Fruit fly (Drosophila melanogaster) whole organism, embryonic: Measurements from ENCODE around the gene SclB.

Source experiments
- ATbp ChIP-seq: fragments of 200-800 bp; sonication (Bioruptor generic); optimal IDR thresholded peaks from 2 replicates; lab custom pipeline; 2017; ENCODE audit warnings: missing biosample characterization, mild to moderate bottlenecking, missing genetic modification characterization, missing genetic modification reagents
- Bteb2 ChIP-seq: fragments of 200-800 bp; sonication (Bioruptor generic); optimal IDR thresholded peaks from 2 replicates; lab custom pipeline; 2016; ENCODE audit warnings: missing biosample characterization, missing genetic modification characterization
- CG11504 ChIP-seq: fragments of 200-800 bp; sonication (Bioruptor generic); optimal IDR thresholded peaks from 3 replicates; lab custom pipeline; 2019; ENCODE audit warnings: missing biosample characterization, mild to moderate bottlenecking, missing genetic modification characterization, moderate library complexity
- CG14710 ChIP-seq: fragments of 200-800 bp; sonication (Bioruptor generic); optimal IDR thresholded peaks from 3 replicates; lab custom pipeline; 2019; ENCODE audit warnings: missing biosample characterization, mild to moderate bottlenecking, missing genetic modification characterization, moderate library complexity
- CG16813 ChIP-seq: fragments of 200-800 bp; sonication (Bioruptor generic); IDR thresholded peaks from 3 replicates; pipeline ENCODE4 v1.3.6; 2022; ENCODE audit warnings: missing biosample characterization, missing genetic modification characterization; ENCODE audit not compliant: partially characterized antibody
- CG16863 ChIP-seq: fragments of 200-800 bp; sonication (Bioruptor generic); optimal IDR thresholded peaks from 3 replicates; lab custom pipeline; 2016; ENCODE audit warnings: missing biosample characterization, missing genetic modification characterization
- CG17361 ChIP-seq: fragments of 200-800 bp; sonication (Bioruptor generic); IDR thresholded peaks from 3 replicates; pipeline ENCODE4 v1.3.6; 2022; ENCODE audit warnings: missing biosample characterization, missing genetic modification characterization
- CG32532 ChIP-seq: fragments of 200-800 bp; sonication (Bioruptor generic); IDR thresholded peaks from 2 replicates; pipeline ENCODE4 v1.3.6; 2022; ENCODE audit warnings: missing biosample characterization, missing genetic modification characterization
- CG6175 ChIP-seq: fragments of 200-800 bp; sonication (Bioruptor generic); IDR thresholded peaks from 3 replicates; pipeline ENCODE4 v1.3.6; 2022; ENCODE audit warnings: missing biosample characterization, missing genetic modification characterization
- CG7271 ChIP-seq: fragments of 200-800 bp; sonication (Bioruptor generic); optimal IDR thresholded peaks from 2 replicates; lab custom pipeline; 2018; ENCODE audit warnings: missing biosample characterization, mild to moderate bottlenecking, missing genetic modification characterization, moderate library complexity
- CG7745 ChIP-seq: fragments of 200-800 bp; sonication (Bioruptor generic); optimal IDR thresholded peaks from 2 replicates; lab custom pipeline; 2018; ENCODE audit warnings: missing biosample characterization, mild to moderate bottlenecking, missing genetic modification characterization, moderate library complexity
- CG7987 ChIP-seq: fragments of 200-800 bp; sonication (Bioruptor generic); optimal IDR thresholded peaks from 2 replicates; lab custom pipeline; 2018; ENCODE audit warnings: missing biosample characterization, mild to moderate bottlenecking, missing genetic modification characterization, moderate library complexity
- Dbx ChIP-seq: fragments of 200-800 bp; sonication (Bioruptor generic); IDR thresholded peaks from 3 replicates; pipeline ENCODE4 v1.3.6; 2022; ENCODE audit warnings: missing biosample characterization, missing genetic modification characterization
- Eip74EF ChIP-seq, 2 experiments: fragments of 200-800 bp in 1 of 2; fragments of >200 bp in 1 of 2; sonication (Bioruptor generic) in 1 of 2; optimal IDR thresholded peaks; 2 replicates each; lab custom pipeline; 2017 to 2019; ENCODE audit warnings: missing biosample characterization in 2 of 2, missing genetic modification characterization in 2 of 2, mild to moderate bottlenecking in 1 of 2, moderate library complexity in 1 of 2
- Ets65A ChIP-seq: fragments of 200-800 bp; sonication (Bioruptor generic); peaks from one replicate; lab custom pipeline; 2016; ENCODE audit warnings: missing biosample characterization, missing genetic modification characterization
- GATAe ChIP-seq: fragments of 200-800 bp; sonication (Bioruptor generic); conservative IDR thresholded peaks from 2 replicates; pipeline ENCODE4 v1.3.6; 2022; ENCODE audit warnings: missing biosample characterization, missing genetic modification characterization
- HLHmδ ChIP-seq: fragments of 200-800 bp; sonication (Bioruptor generic); optimal IDR thresholded peaks from 2 replicates; lab custom pipeline; 2018; ENCODE audit warnings: missing biosample characterization, mild to moderate bottlenecking, missing genetic modification characterization, moderate library complexity
- Hey ChIP-seq: fragments of 200-800 bp; sonication (Bioruptor generic); optimal IDR thresholded peaks from 3 replicates; lab custom pipeline; 2018; ENCODE audit warnings: missing biosample characterization, mild to moderate bottlenecking, missing genetic modification characterization
- Med ChIP-seq: fragments of 200-800 bp; sonication (Bioruptor generic); peaks from one replicate; lab custom pipeline; 2016; ENCODE audit warnings: missing biosample characterization, missing genetic modification characterization, mild to moderate bottlenecking, inconsistent platforms, moderate library complexity
- Neu2 ChIP-seq: fragments of 200-800 bp; sonication (Bioruptor generic); optimal IDR thresholded peaks from 3 replicates; lab custom pipeline; 2016; ENCODE audit warnings: missing biosample characterization, missing genetic modification characterization, borderline replicate concordance
- Nf-YC ChIP-seq: fragments of 200-800 bp; optimal IDR thresholded peaks from 3 replicates; lab custom pipeline; 2019; ENCODE audit warnings: missing biosample characterization, mild to moderate bottlenecking, missing genetic modification characterization, moderate library complexity
- Usf ChIP-seq: fragments of 200-800 bp; sonication (Bioruptor generic); optimal IDR thresholded peaks from 2 replicates; lab custom pipeline; 2017; ENCODE audit warnings: missing genotype, missing biosample characterization, missing genetic modification characterization
- cas ChIP-seq: fragments of 200-800 bp; sonication (Bioruptor generic); IDR thresholded peaks from 2 replicates; pipeline ENCODE4 v1.3.6; 2022; ENCODE audit warnings: missing biosample characterization, missing genetic modification characterization
- ci ChIP-seq: fragments of 200-800 bp; sonication (Bioruptor generic); IDR thresholded peaks from 3 replicates; pipeline ENCODE4 v1.3.6; 2022; ENCODE audit warnings: missing biosample characterization, missing genetic modification characterization
- crol ChIP-seq: fragments of 200-800 bp; sonication (Bioruptor generic); IDR thresholded peaks from 2 replicates; pipeline ENCODE4 v1.3.6; 2022; ENCODE audit warnings: missing biosample characterization, missing genetic modification characterization
- cwo ChIP-seq: fragments of 200-800 bp; sonication (Bioruptor generic); optimal IDR thresholded peaks from 3 replicates; lab custom pipeline; 2017; ENCODE audit warnings: missing biosample characterization, missing genetic modification characterization, mild to moderate bottlenecking, moderate library complexity, missing genetic modification reagents
- exex ChIP-seq: fragments of 200-800 bp; sonication (Bioruptor generic); optimal IDR thresholded peaks from 4 replicates; lab custom pipeline; 2018; ENCODE audit warnings: missing biosample characterization, mild to moderate bottlenecking, missing genetic modification characterization, moderate library complexity
- fd102C ChIP-seq: fragments of 200-800 bp; sonication (Bioruptor generic); optimal IDR thresholded peaks from 2 replicates; lab custom pipeline; 2018; ENCODE audit warnings: missing biosample characterization, mild to moderate bottlenecking, missing genetic modification characterization, moderate library complexity
- fu2 ChIP-seq: fragments of 200-800 bp; sonication (Bioruptor generic); optimal IDR thresholded peaks from 2 replicates; lab custom pipeline; 2016; ENCODE audit warnings: missing biosample characterization, missing genetic modification characterization
- gce ChIP-seq: fragments of 200-800 bp; sonication (Bioruptor generic); IDR thresholded peaks from 3 replicates; pipeline ENCODE4 v1.3.6; 2022; ENCODE audit warnings: missing biosample characterization, missing genetic modification characterization
- hb ChIP-seq: fragments of 200-800 bp; sonication (Bioruptor generic); IDR thresholded peaks from 3 replicates; pipeline ENCODE4 v1.3.6; 2022; ENCODE audit warnings: missing biosample characterization, missing genetic modification characterization; ENCODE audit not compliant: partially characterized antibody
- lab ChIP-seq: fragments of 200-800 bp; sonication (Bioruptor generic); optimal IDR thresholded peaks from 3 replicates; lab custom pipeline; 2017; ENCODE audit warnings: missing biosample characterization, missing genetic modification characterization, mild to moderate bottlenecking, moderate library complexity, missing genetic modification reagents
- otp ChIP-seq: fragments of 200-800 bp; sonication (Bioruptor generic); IDR thresholded peaks from 3 replicates; pipeline ENCODE4, ENCODE4 v1.3.6; 2022; ENCODE audit warnings: missing biosample characterization, missing genetic modification characterization
- sd ChIP-seq: fragments of 200-800 bp; sonication (Bioruptor generic); optimal IDR thresholded peaks from 3 replicates; lab custom pipeline; 2018; ENCODE audit warnings: missing biosample characterization, mild to moderate bottlenecking, missing genetic modification characterization, moderate library complexity
- sens ChIP-seq: fragments of 200-800 bp; sonication (Bioruptor generic); peaks from one replicate; lab custom pipeline; 2016; ENCODE audit warnings: missing biosample characterization, missing genetic modification characterization
- sna ChIP-seq: fragments of 200-800 bp; sonication (Bioruptor generic); IDR thresholded peaks from 2 replicates; pipeline ENCODE4 v1.3.6; 2022; ENCODE audit warnings: missing biosample characterization, missing genetic modification characterization; ENCODE audit not compliant: partially characterized antibody
- tx ChIP-seq: fragments of 200-800 bp; sonication (Bioruptor generic); optimal IDR thresholded peaks from 2 replicates; lab custom pipeline; 2016; ENCODE audit warnings: missing biosample characterization, missing genetic modification characterization
- vvl ChIP-seq: fragments of 200-800 bp; sonication (Bioruptor generic); IDR thresholded peaks from 2 replicates; pipeline ENCODE4 v1.3.6; 2022; ENCODE audit warnings: missing biosample characterization, missing genetic modification characterization
- wor ChIP-seq: fragments of 200-800 bp; sonication (Bioruptor generic); IDR thresholded peaks from 2 replicates; pipeline ENCODE4 v1.3.6; 2022; ENCODE audit warnings: missing biosample characterization, missing genetic modification characterization

The SclB gene

dm6 chr2L:16882871-16883849 lies 45.4 kb downstream of the SclB start (continued):
- TF ChIP-seq fu2 (no peak), sens (GFP tag; lab: Kevin White, UChicago) (peak; percentile 13), ci (GFP tag; lab: Robert Waterston, UW) (peak; percentile 47; the same call in 2 of the 3 replicates), cwo (peak; percentile 9), CG7271 (no peak), CG32532 (peak; percentile 19; the same call in 1 of the 2 replicates), vvl (GFP tag; lab: Robert Waterston, UW) (no peak), Usf (GFP tag; lab: Kevin White, UChicago) (no peak), wor (no peak), HLHmδ (GFP tag; lab: Kevin White, UChicago) (no peak), tx (GFP tag; lab: Kevin White, UChicago) (no peak), GATAe (GFP tag; lab: Robert Waterston, UW) (peak; percentile 34; the same call in 1 of the 2 replicates), CG14710 (tag; lab: Kevin White, UChicago) (no peak), otp (GFP tag; lab: Robert Waterston, UW) (0 out of 3 replicates have a peak, but pooled peaks have one; percentile 32), crol (GFP tag; lab: Robert Waterston, UW) (peak; percentile 85), fd102C (GFP tag; lab: Kevin White, UChicago) (no peak), lab (GFP tag; lab: Kevin White, UChicago) (no peak), gce (no peak), Hey (tag; lab: Kevin White, UChicago) (peak; percentile 11), Neu2 (no peak), Med (peak; percentile 77), ATbp (peak; percentile 21), CG16863 (no peak), CG6175 (0 out of 3 replicates have a peak, but pooled peaks have one; percentile 52), Nf-YC (tag; lab: Kevin White, UChicago) (no peak), Dbx (GFP tag; lab: Robert Waterston, UW) (0 out of 3 replicates have a peak, but pooled peaks have one; percentile 45), CG11504 (tag; lab: Kevin White, UChicago) (no peak)

- TF ChIP-seq Bteb2 (GFP tag; lab: Kevin White, UChicago): no peak
- TF ChIP-seq sd (tag; lab: Kevin White, UChicago): peak; percentile 49
- peak; percentile 86 for TF ChIP-seq exex
- TF ChIP-seq sna (GFP tag; lab: Robert Waterston, UW): no peak
- no peak for TF ChIP-seq Eip74EF (GFP tag; optimal IDR thresholded peaks at IDR 0.05; lab: Kevin White, UChicago)
- no peak for TF ChIP-seq CG7987 (GFP tag; lab: Kevin White, UChicago)
- no peak for TF ChIP-seq CG16813 (GFP tag; lab: Robert Waterston, UW)
- no peak for TF ChIP-seq GATAe (GFP tag; lab: Robert Waterston, UW)
These were observed 46.9 kb downstream of the SclB start for dm6 chr2L:16884702-16885101.

dm6 chr2L:16885347-16885746 lies 47.6 kb downstream of the SclB start:
- 0 out of 3 replicates have a peak, but pooled peaks have one; percentile 20 for TF ChIP-seq CG17361 (GFP tag; lab: Robert Waterston, UW)
- TF ChIP-seq cas (GFP tag; lab: Robert Waterston, UW): no peak
- 0 out of 3 replicates have a peak, but pooled peaks have one; percentile 10 for TF ChIP-seq hb (GFP tag; lab: Robert Waterston, UW)
- TF ChIP-seq CG7745 (tag; lab: Kevin White, UChicago): no peak
- TF ChIP-seq Dbx (GFP tag; lab: Robert Waterston, UW): 0 out of 3 replicates have a peak, but pooled peaks have one; percentile 11
- peak; percentile 31 for TF ChIP-seq Ets65A
- TF ChIP-seq Med: peak; percentile 50
